Fruit fly (Drosophila melanogaster) whole organism, embryonic: ENCODE results near the gene Dic61B.

Source experiments
- CG14860 ChIP-seq: fragments of 200-800 bp; sonication (Bioruptor generic); IDR thresholded peaks from 3 replicates; pipeline ENCODE4 v1.3.6; 2022; ENCODE audit warnings: missing biosample characterization, missing genetic modification characterization; ENCODE audit not compliant: partially characterized antibody
- CG16813 ChIP-seq: fragments of 200-800 bp; sonication (Bioruptor generic); IDR thresholded peaks from 3 replicates; pipeline ENCODE4 v1.3.6; 2022; ENCODE audit warnings: missing biosample characterization, missing genetic modification characterization; ENCODE audit not compliant: partially characterized antibody

dm6 chr3L:152489-152888 lies at the start of gene Dic61B, which contains the start of gene p130CAS:
- TF ChIP-seq CG14860 (no peak), CG16813 (GFP tag; lab: Robert Waterston, UW) (no peak)
